Fruit fly (Drosophila melanogaster): ENCODE results near the gene Dab.

Gene Dab

DNA sequence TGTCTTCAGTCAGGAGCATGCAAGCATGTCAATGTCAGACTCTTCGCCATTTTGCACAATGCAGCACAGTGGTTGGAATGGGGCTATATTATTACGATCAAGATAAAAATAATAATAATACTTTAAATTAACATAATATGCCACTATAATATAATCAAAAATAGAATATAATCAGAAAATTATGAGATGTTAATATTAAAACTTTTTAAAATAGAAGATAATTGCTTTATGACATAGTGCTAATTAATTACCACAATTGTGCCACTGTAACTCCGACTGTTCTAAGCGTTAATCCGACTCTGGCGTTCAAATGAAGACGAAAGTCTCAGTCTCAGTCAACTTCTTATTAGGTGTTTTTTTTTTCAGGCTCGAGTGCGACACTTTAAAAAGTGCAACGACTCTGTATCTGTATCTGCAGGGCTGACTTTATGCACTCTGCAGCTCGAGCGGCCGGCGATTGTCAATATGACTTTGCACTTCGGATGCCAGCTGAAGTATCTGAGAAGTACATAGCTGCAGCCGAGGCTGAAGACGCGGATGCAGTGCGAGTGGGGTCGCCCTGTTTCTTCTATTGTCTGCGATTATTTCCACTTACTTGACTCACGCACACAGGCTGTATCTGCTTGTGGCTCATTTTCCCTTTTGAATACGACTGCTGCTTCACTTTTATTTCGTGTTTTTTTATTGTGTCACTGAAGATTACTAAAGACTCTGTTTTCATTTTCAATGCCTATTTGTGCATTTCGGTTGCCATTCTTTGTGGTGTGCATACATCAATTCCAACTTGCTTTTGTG, 50.5 kb downstream of the Dab start:
- TF ChIP-seq Dif (GFP tag; optimal IDR thresholded peaks at IDR 0.05; ENCODE audit: partially characterized antibody) = no peak
- no peak for TF ChIP-seq jim (GFP tag; optimal IDR thresholded peaks at IDR 0.05)
- TF ChIP-seq brk (GFP tag; optimal IDR thresholded peaks at IDR 0.05) = no peak
- TF ChIP-seq dsf (GFP tag; optimal IDR thresholded peaks at IDR 0.05; ENCODE audit: borderline replicate concordance) = no peak
- no peak for TF ChIP-seq Mio (GFP tag; optimal IDR thresholded peaks at IDR 0.05)
- TF ChIP-seq dmrt93B (GFP tag; optimal IDR thresholded peaks at IDR 0.05) = no peak
- no peak for TF ChIP-seq fru (GFP tag; optimal IDR thresholded peaks at IDR 0.05)
- no peak for TF ChIP-seq Sp1 (GFP tag; optimal IDR thresholded peaks at IDR 0.05)
- TF ChIP-seq dl (GFP tag; optimal IDR thresholded peaks at IDR 0.05; ENCODE audit: insufficient read depth in 1 of 2, partially characterized antibody in 2 of 2) = no peak
- no peak for TF ChIP-seq psq (GFP tag; optimal IDR thresholded peaks at IDR 0.05)
- TF ChIP-seq CG9705 (GFP tag; optimal IDR thresholded peaks at IDR 0.05) = no peak
- TF ChIP-seq GATAd (GFP tag; optimal IDR thresholded peaks at IDR 0.05) = no peak
- no peak for TF ChIP-seq Abd-B (GFP tag; optimal IDR thresholded peaks at IDR 0.05)
- no peak for TF ChIP-seq sage (GFP tag; optimal IDR thresholded peaks at IDR 0.05)
- TF ChIP-seq CrebA (GFP tag; optimal IDR thresholded peaks at IDR 0.05; ENCODE audit: borderline replicate concordance) = no peak
- TF ChIP-seq Hr78 (GFP tag; optimal IDR thresholded peaks at IDR 0.05) = no peak
- TF ChIP-seq br (GFP tag; optimal IDR thresholded peaks at IDR 0.05) = no peak
- no peak for TF ChIP-seq h (GFP tag; optimal IDR thresholded peaks at IDR 0.05)

DNA sequence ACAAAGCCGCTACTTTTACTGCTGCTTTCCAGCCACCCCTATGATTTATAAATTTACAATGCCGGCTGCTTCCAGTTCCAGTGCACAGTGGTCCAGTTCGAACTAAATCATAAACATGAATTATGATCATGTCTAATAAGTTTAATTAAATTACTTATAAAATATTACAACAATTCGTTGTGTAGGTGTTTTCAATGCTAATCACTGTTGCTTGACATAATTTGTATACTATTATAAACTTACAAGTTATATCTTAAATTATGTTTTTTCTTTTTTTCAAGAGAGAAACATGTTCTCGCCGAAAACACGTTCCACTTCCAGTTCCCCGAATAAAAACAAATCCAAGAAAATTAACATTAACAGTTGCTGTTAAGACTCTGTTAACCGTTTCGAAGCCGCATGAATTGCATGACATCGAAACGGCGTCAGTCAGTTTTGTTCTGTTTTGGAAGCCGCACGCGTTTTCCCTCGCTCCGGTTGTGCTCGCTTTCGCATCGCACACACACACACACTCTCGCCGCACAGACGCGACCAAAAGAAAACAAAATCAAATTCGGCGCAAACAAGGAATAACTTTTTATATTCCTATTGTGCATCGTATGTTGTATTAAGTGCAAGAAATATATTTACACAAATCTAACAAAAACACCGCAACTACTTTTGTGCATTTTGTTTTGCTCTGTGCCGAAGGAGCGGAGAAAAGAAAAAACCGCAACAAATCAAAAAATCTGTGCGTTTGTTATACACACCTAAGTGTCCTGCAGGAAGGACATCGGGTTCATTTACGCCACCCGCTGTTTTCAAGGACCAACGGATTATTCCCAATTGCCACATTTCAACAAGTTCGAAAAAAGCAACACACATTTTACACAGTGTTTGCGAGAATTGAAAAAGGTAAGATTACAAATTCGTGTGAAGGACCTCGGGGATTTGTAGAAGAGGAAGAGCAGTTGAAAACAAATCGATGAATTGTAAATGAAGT, 54.0 kb downstream of the Dab start, which contains the start of gene Nrt:
TSS of gene Nrt (plus strand) at position 426 of the 982 bp plus-strand sequence.
- peak; percentile 18 for TF ChIP-seq woc (GFP tag; optimal IDR thresholded peaks at IDR 0.05)
- peak; percentile 36 for TF ChIP-seq Hnf4 (GFP tag; optimal IDR thresholded peaks at IDR 0.05)
- peak; percentile 78 for TF ChIP-seq sage (GFP tag; optimal IDR thresholded peaks at IDR 0.05)
- TF ChIP-seq Mio (GFP tag; optimal IDR thresholded peaks at IDR 0.05) = no peak
- TF ChIP-seq Vsx2 (GFP tag; optimal IDR thresholded peaks at IDR 0.05; ENCODE audit: partially characterized antibody) = no peak
- peak; percentile 33 for TF ChIP-seq CrebA (GFP tag; optimal IDR thresholded peaks at IDR 0.05; ENCODE audit: borderline replicate concordance)
- TF ChIP-seq Dfd (GFP tag; optimal IDR thresholded peaks at IDR 0.05) = no peak
- peak in 1 of 2 experiments; percentile 20 for TF ChIP-seq dl (GFP tag; optimal IDR thresholded peaks at IDR 0.05; ENCODE audit: insufficient read depth in 1 of 2, partially characterized antibody in 2 of 2)
- TF ChIP-seq N (GFP tag; optimal IDR thresholded peaks at IDR 0.05) = no peak
- peak; percentile 50 for TF ChIP-seq rgr (GFP tag; optimal IDR thresholded peaks at IDR 0.05)
- peak; percentile 37 for TF ChIP-seq sv (GFP tag; optimal IDR thresholded peaks at IDR 0.05)
- peak; percentile 85 for TF ChIP-seq brk (GFP tag; optimal IDR thresholded peaks at IDR 0.05)
- TF ChIP-seq OdsH (GFP tag; optimal IDR thresholded peaks at IDR 0.05) = peak; percentile 41
- TF ChIP-seq br (GFP tag; optimal IDR thresholded peaks at IDR 0.05) = peak; percentile 3
- peak in 1 of 2 experiments; percentile 46 for TF ChIP-seq foxo (GFP tag; optimal IDR thresholded peaks at IDR 0.05)
- peak; percentile 12 for TF ChIP-seq dsf (GFP tag; optimal IDR thresholded peaks at IDR 0.05; ENCODE audit: borderline replicate concordance)
- TF ChIP-seq Hr83 (GFP tag; optimal IDR thresholded peaks at IDR 0.05; ENCODE audit: poor library complexity, severe bottlenecking) = peak; percentile 7
- TF ChIP-seq h (GFP tag; optimal IDR thresholded peaks at IDR 0.05) = peak; percentile 21
- peak; percentile 40 for TF ChIP-seq psq (GFP tag; optimal IDR thresholded peaks at IDR 0.05)
- peak; percentile 64 for TF ChIP-seq Sp1 (GFP tag; optimal IDR thresholded peaks at IDR 0.05)
- peak; percentile 41 for TF ChIP-seq Rel (GFP tag; optimal IDR thresholded peaks at IDR 0.05)
- TF ChIP-seq Rel (tag; optimal IDR thresholded peaks at IDR 0.05) = no peak
- TF ChIP-seq fru (GFP tag; optimal IDR thresholded peaks at IDR 0.05) = peak; percentile 59
- TF ChIP-seq Hr78 (GFP tag; optimal IDR thresholded peaks at IDR 0.05) = no peak
- peak; percentile 4 for TF ChIP-seq HLH106 (tag; optimal IDR thresholded peaks at IDR 0.05)
- TF ChIP-seq Dif (GFP tag; optimal IDR thresholded peaks at IDR 0.05; ENCODE audit: partially characterized antibody) = peak; percentile 46
- TF ChIP-seq Abd-B (GFP tag; optimal IDR thresholded peaks at IDR 0.05) = no peak

DNA sequence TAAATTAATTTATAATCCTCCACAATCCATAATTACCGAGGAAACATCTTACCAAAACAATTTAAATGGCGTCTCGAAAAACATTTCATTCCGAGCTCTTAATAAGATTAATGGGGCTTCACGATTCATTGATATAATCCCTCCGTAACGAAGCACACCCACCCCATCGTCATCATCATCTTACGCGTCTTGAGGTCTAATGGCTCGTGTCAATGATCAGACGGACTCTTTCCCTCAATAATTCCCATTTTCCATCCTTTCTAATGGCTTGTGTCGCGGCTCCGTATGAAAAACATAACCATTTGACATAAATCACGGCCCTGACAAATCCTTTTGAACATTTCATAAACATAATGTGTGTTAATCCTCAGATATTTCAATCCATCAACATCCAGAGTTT, 55.0 kb downstream of the Dab start:
- TF ChIP-seq Myc (optimal IDR thresholded peaks at IDR 0.05) = no peak
- no peak for TF ChIP-seq lola (GFP tag; optimal IDR thresholded peaks at IDR 0.05)
- no peak for TF ChIP-seq foxo (GFP tag; optimal IDR thresholded peaks at IDR 0.05)
- TF ChIP-seq Rel (GFP tag; optimal IDR thresholded peaks at IDR 0.05) = no peak
- TF ChIP-seq Rel (tag; optimal IDR thresholded peaks at IDR 0.05) = no peak
- TF ChIP-seq Sp1 (GFP tag; optimal IDR thresholded peaks at IDR 0.05) = no peak
- no peak for TF ChIP-seq ey (GFP tag; optimal IDR thresholded peaks at IDR 0.05)
- no peak for TF ChIP-seq rgr (GFP tag; optimal IDR thresholded peaks at IDR 0.05)
- TF ChIP-seq Hr83 (GFP tag; optimal IDR thresholded peaks at IDR 0.05; ENCODE audit: poor library complexity, severe bottlenecking) = no peak
- no peak for TF ChIP-seq OdsH (GFP tag; optimal IDR thresholded peaks at IDR 0.05)
- no peak for TF ChIP-seq sv (GFP tag; optimal IDR thresholded peaks at IDR 0.05)
- no peak for TF ChIP-seq h (GFP tag; optimal IDR thresholded peaks at IDR 0.05)
- no peak for TF ChIP-seq psq (GFP tag; optimal IDR thresholded peaks at IDR 0.05)
- no peak for TF ChIP-seq Dif (GFP tag; optimal IDR thresholded peaks at IDR 0.05; ENCODE audit: partially characterized antibody)
- TF ChIP-seq jim (GFP tag; optimal IDR thresholded peaks at IDR 0.05) = no peak
- TF ChIP-seq usp (GFP tag; optimal IDR thresholded peaks at IDR 0.05) = no peak
- no peak for TF ChIP-seq GATAd (GFP tag; optimal IDR thresholded peaks at IDR 0.05)
- no peak for TF ChIP-seq tai (GFP tag; optimal IDR thresholded peaks at IDR 0.05)
- no peak for TF ChIP-seq pan (optimal IDR thresholded peaks at IDR 0.05)
- TF ChIP-seq Vsx2 (GFP tag; optimal IDR thresholded peaks at IDR 0.05; ENCODE audit: partially characterized antibody) = no peak
- no peak for TF ChIP-seq N (GFP tag; optimal IDR thresholded peaks at IDR 0.05)
